Worm (Caenorhabditis elegans) whole organism, late embryonic: ENCODE data around the gene F52E1.9.
A peak's percentile ranks its signal among the peaks of the same experiment; 100 is the strongest.

Experiments
- C08G9.2 ChIP-seq: sonication (generic microtip); optimal IDR thresholded peaks from 2 replicates; lab custom pipeline; 2016; ENCODE audit warnings: mild to moderate bottlenecking, missing genetic modification characterization, moderate library complexity, missing compliant biosample characterization
- C38D4.7 ChIP-seq: fragments of 200-800 bp; sonication (Bioruptor generic); optimal IDR thresholded peaks from 2 replicates; lab custom pipeline; 2018; ENCODE audit warnings: mild to moderate bottlenecking, missing genetic modification characterization, moderate library complexity, missing compliant biosample characterization
- K02D7.2 ChIP-seq: sonication (generic microtip); optimal IDR thresholded peaks from 2 replicates; lab custom pipeline; 2017; ENCODE audit warnings: mild to moderate bottlenecking, missing genetic modification characterization, missing compliant biosample characterization
- K09A11.1 ChIP-seq: sonication (generic microtip); optimal IDR thresholded peaks from 2 replicates; lab custom pipeline; 2017; ENCODE audit warnings: antibody characterized with exemption, mild to moderate bottlenecking, missing genetic modification characterization, missing compliant biosample characterization; ENCODE audit not compliant: insufficient read depth
- T23F11.4 ChIP-seq: fragments of 200-800 bp; sonication (Bioruptor generic); optimal IDR thresholded peaks from 2 replicates; lab custom pipeline; 2018; ENCODE audit warnings: mild to moderate bottlenecking, missing genetic modification characterization, missing compliant biosample characterization
- Y22D7AL.16 ChIP-seq: sonication (generic microtip); optimal IDR thresholded peaks from 2 replicates; lab custom pipeline; 2016; ENCODE audit warnings: missing genetic modification characterization, missing compliant biosample characterization
- ama-1 ChIP-seq: fragments of 150-350 bp; optimal IDR thresholded peaks from 2 replicates; lab custom pipeline; 2014
- ceh-14 ChIP-seq: sonication (generic microtip); optimal IDR thresholded peaks from 2 replicates; lab custom pipeline; 2016; ENCODE audit warnings: missing genotype, missing genetic modification characterization, missing compliant biosample characterization
- ceh-2 ChIP-seq: sonication (generic microtip); optimal IDR thresholded peaks from 2 replicates; lab custom pipeline; 2016; ENCODE audit warnings: missing genotype, missing genetic modification characterization, missing compliant biosample characterization
- ceh-22 ChIP-seq: sonication (generic microtip); optimal IDR thresholded peaks from 2 replicates; lab custom pipeline; 2017; ENCODE audit warnings: missing biosample characterization, missing genetic modification characterization
- ceh-24 ChIP-seq: sonication (generic microtip); optimal IDR thresholded peaks from 2 replicates; lab custom pipeline; 2016; ENCODE audit warnings: mild to moderate bottlenecking, missing genetic modification characterization, missing compliant biosample characterization
- ceh-31 ChIP-seq: sonication (generic microtip); optimal IDR thresholded peaks from 2 replicates; lab custom pipeline; 2016; ENCODE audit warnings: missing genetic modification characterization, missing compliant biosample characterization
- ceh-45 ChIP-seq: fragments of 200-800 bp; sonication (Bioruptor generic); IDR thresholded peaks from 2 replicates; pipeline ENCODE4 v1.3.6; 2022; ENCODE audit warnings: missing genetic modification reagents, missing genetic modification characterization, missing compliant biosample characterization
- ceh-9 ChIP-seq: sonication (generic microtip); optimal IDR thresholded peaks from 2 replicates; lab custom pipeline; 2016; ENCODE audit warnings: mild to moderate bottlenecking, missing genetic modification characterization, inconsistent platforms, missing compliant biosample characterization
- dve-1 ChIP-seq: sonication (generic microtip); optimal IDR thresholded peaks from 2 replicates; lab custom pipeline; 2017; ENCODE audit warnings: antibody characterized with exemption, mild to moderate bottlenecking, missing genetic modification characterization, missing compliant biosample characterization
- elt-2 ChIP-seq: sonication (generic microtip); optimal IDR thresholded peaks from 2 replicates; lab custom pipeline; 2016; ENCODE audit warnings: missing genetic modification reagents, missing genetic modification characterization, missing compliant biosample characterization
- elt-4 ChIP-seq: sonication (generic microtip); optimal IDR thresholded peaks from 2 replicates; lab custom pipeline; 2016; ENCODE audit warnings: missing genetic modification characterization, missing compliant biosample characterization
- ets-4 ChIP-seq: sonication (generic microtip); optimal IDR thresholded peaks from 2 replicates; lab custom pipeline; 2016; ENCODE audit warnings: missing genetic modification characterization, missing compliant biosample characterization
- fkh-10 ChIP-seq: fragments of 150-350 bp; optimal IDR thresholded peaks from 2 replicates; lab custom pipeline; 2014; ENCODE audit warnings: missing biosample characterization, missing genetic modification reagents, missing genetic modification characterization
- gmeb-2 ChIP-seq: sonication (generic microtip); optimal IDR thresholded peaks from 2 replicates; lab custom pipeline; 2016; ENCODE audit warnings: missing genetic modification characterization, inconsistent platforms, missing compliant biosample characterization
- hlh-13 ChIP-seq: fragments of 200-800 bp; sonication (Bioruptor generic); optimal IDR thresholded peaks from 2 replicates; lab custom pipeline; 2018; ENCODE audit warnings: mild to moderate bottlenecking, missing genetic modification characterization, missing compliant biosample characterization
- hlh-15 ChIP-seq: sonication (generic microtip); optimal IDR thresholded peaks from 2 replicates; lab custom pipeline; 2016; ENCODE audit warnings: missing genetic modification characterization, missing compliant biosample characterization
- hlh-30 ChIP-seq: sonication (generic microtip); optimal IDR thresholded peaks from 2 replicates; lab custom pipeline; 2017; ENCODE audit warnings: antibody characterized with exemption, missing genetic modification characterization, missing compliant biosample characterization; ENCODE audit not compliant: insufficient read depth
- hlh-6 ChIP-seq: sonication (generic microtip); optimal IDR thresholded peaks from 2 replicates; lab custom pipeline; 2016; ENCODE audit warnings: missing genotype, missing genetic modification characterization, missing compliant biosample characterization
- lim-6 ChIP-seq: sonication (generic microtip); optimal IDR thresholded peaks from 2 replicates; lab custom pipeline; 2016; ENCODE audit warnings: missing genetic modification characterization, missing compliant biosample characterization
- lin-11 ChIP-seq: fragments of 200-800 bp; sonication (Bioruptor generic); optimal IDR thresholded peaks from 2 replicates; lab custom pipeline; 2018; ENCODE audit warnings: mild to moderate bottlenecking, missing genetic modification characterization, missing compliant biosample characterization
- mec-3 ChIP-seq: sonication (generic microtip); optimal IDR thresholded peaks from 2 replicates; lab custom pipeline; 2016; ENCODE audit warnings: borderline replicate concordance, missing genetic modification characterization, missing compliant biosample characterization
- nhr-11 ChIP-seq: fragments of 150-350 bp; optimal IDR thresholded peaks from 2 replicates; lab custom pipeline; 2014; ENCODE audit warnings: missing biosample characterization, missing genetic modification characterization
- npax-4 ChIP-seq: sonication (generic microtip); optimal IDR thresholded peaks from 2 replicates; lab custom pipeline; 2016; ENCODE audit warnings: missing genetic modification characterization, missing compliant biosample characterization
- pag-3 ChIP-seq: sonication (generic microtip); optimal IDR thresholded peaks from 2 replicates; lab custom pipeline; 2016; ENCODE audit warnings: missing compliant biosample characterization, missing genetic modification characterization, borderline replicate concordance
- pat-9 ChIP-seq: fragments of 200-800 bp; sonication (Bioruptor generic); optimal IDR thresholded peaks from 2 replicates; lab custom pipeline; 2018; ENCODE audit warnings: mild to moderate bottlenecking, missing genetic modification characterization, moderate library complexity, missing compliant biosample characterization
- pax-1 ChIP-seq: fragments of 150-350 bp; optimal IDR thresholded peaks from 2 replicates; lab custom pipeline; 2014; ENCODE audit warnings: missing biosample characterization, missing genetic modification characterization
- pha-2 ChIP-seq: sonication (generic microtip); optimal IDR thresholded peaks from 2 replicates; lab custom pipeline; 2017; ENCODE audit warnings: mild to moderate bottlenecking, missing genetic modification characterization, missing compliant biosample characterization
- pha-4 ChIP-seq: fragments of 150-350 bp; optimal IDR thresholded peaks from 2 replicates; lab custom pipeline; 2018; ENCODE audit warnings: missing biosample characterization, missing genetic modification reagents, missing genetic modification characterization
- pqm-1 ChIP-seq: sonication (generic microtip); optimal IDR thresholded peaks from 2 replicates; lab custom pipeline; 2016; ENCODE audit warnings: missing genetic modification characterization, missing compliant biosample characterization
- ref-2 ChIP-seq: sonication (generic microtip); optimal IDR thresholded peaks from 2 replicates; lab custom pipeline; 2016; ENCODE audit warnings: missing genetic modification characterization, missing compliant biosample characterization
- sox-2 ChIP-seq: fragments of 200-800 bp; sonication (Bioruptor generic); IDR thresholded peaks from 2 replicates; pipeline ENCODE4 v1.3.6; 2022; ENCODE audit warnings: missing genetic modification reagents, missing genetic modification characterization, missing compliant biosample characterization
- syd-9 ChIP-seq: sonication (generic microtip); optimal IDR thresholded peaks from 2 replicates; lab custom pipeline; 2016; ENCODE audit warnings: mild to moderate bottlenecking, missing genetic modification characterization, moderate library complexity, missing compliant biosample characterization
- tbx-2 ChIP-seq: sonication (generic microtip); optimal IDR thresholded peaks from 2 replicates; lab custom pipeline; 2016; ENCODE audit warnings: missing genetic modification characterization, missing compliant biosample characterization
- unc-55 ChIP-seq: sonication (generic microtip); optimal IDR thresholded peaks from 2 replicates; lab custom pipeline; 2017; ENCODE audit warnings: missing biosample characterization, missing genetic modification reagents, missing genetic modification characterization
- unc-86 ChIP-seq: sonication (generic microtip); optimal IDR thresholded peaks from 2 replicates; lab custom pipeline; 2016; ENCODE audit warnings: missing genetic modification characterization, missing compliant biosample characterization
- ztf-16 ChIP-seq: sonication (generic microtip); optimal IDR thresholded peaks from 2 replicates; lab custom pipeline; 2017; ENCODE audit warnings: missing genetic modification characterization, missing compliant biosample characterization

F52E1.9 gene

ce11 chrV:8404339-8404738, 1.9 kb upstream of the F52E1.9 start:
- TF ChIP-seq Y22D7AL.16 (tag; lab: Kevin White, UChicago) (no peak), ets-4 (tag; lab: Kevin White, UChicago) (no peak), pha-2 (no peak), tbx-2 (no peak), ref-2 (tag; lab: Kevin White, UChicago) (no peak), C38D4.7 (GFP tag; lab: Kevin White, UChicago) (no peak), ceh-9 (no peak), sox-2 (no peak), K02D7.2 (no peak)
- TF ChIP-seq, all 69 proteins: peak for 0

- TF ChIP-seq elt-2 (tag; lab: Kevin White, UChicago) (peak; percentile 7), lim-6 (tag; lab: Kevin White, UChicago) (no peak), nhr-11 (tag; lab: Kevin White, UChicago) (no peak)
These were observed 1.4 kb upstream of the F52E1.9 start for ce11 chrV:8403916-8404315.

- TF ChIP-seq pat-9 (no peak), pqm-1 (tag; lab: Kevin White, UChicago) (no peak), C38D4.7 (GFP tag; lab: Kevin White, UChicago) (no peak), ama-1 (lab: Kevin White, UChicago) (no peak), ceh-2 (tag; lab: Kevin White, UChicago) (no peak), lin-11 (tag; lab: Kevin White, UChicago) (no peak), pax-1 (no peak), K09A11.1 (no peak), dve-1 (no peak), unc-55 (no peak), ets-4 (tag; lab: Kevin White, UChicago) (no peak), hlh-6 (tag; lab: Kevin White, UChicago) (no peak), ztf-16 (tag; lab: Kevin White, UChicago) (no peak), npax-4 (tag; lab: Kevin White, UChicago) (no peak), elt-4 (no peak), ceh-31 (tag; lab: Kevin White, UChicago) (no peak), hlh-13 (GFP tag; lab: Kevin White, UChicago) (no peak), unc-86 (tag; lab: Kevin White, UChicago) (no peak)
These were observed 683 bp upstream of the F52E1.9 start for ce11 chrV:8403152-8403551.

- no peak for TF ChIP-seq ets-4 (tag; lab: Kevin White, UChicago)
- TF ChIP-seq T23F11.4 (GFP tag; lab: Kevin White, UChicago), result no peak
- TF ChIP-seq Y22D7AL.16 (tag; lab: Kevin White, UChicago), result no peak
These were observed 1.2 kb downstream of the F52E1.9 start for ce11 chrV:8401267-8401666.

- TF ChIP-seq ceh-22, result no peak
- no peak for TF ChIP-seq syd-9 (tag; lab: Kevin White, UChicago)
- no peak for TF ChIP-seq K09A11.1
- TF ChIP-seq hlh-6 (tag; lab: Kevin White, UChicago), result no peak
- TF ChIP-seq elt-2 (tag; lab: Kevin White, UChicago), result no peak
- no peak for TF ChIP-seq ceh-45 (GFP tag; lab: Robert Waterston, UW)
- no peak for TF ChIP-seq mec-3 (tag; lab: Kevin White, UChicago)
- no peak for TF ChIP-seq C08G9.2
- TF ChIP-seq ceh-14, result no peak
- TF ChIP-seq ceh-2 (tag; lab: Kevin White, UChicago), result no peak
- no peak for TF ChIP-seq pha-4 (tag; lab: Kevin White, UChicago)
- no peak for TF ChIP-seq pag-3 (tag; lab: Kevin White, UChicago)
- no peak for TF ChIP-seq fkh-10
- TF ChIP-seq ztf-16 (tag; lab: Kevin White, UChicago), result no peak
- TF ChIP-seq hlh-30 (tag; lab: Kevin White, UChicago), result no peak
- no peak for TF ChIP-seq ceh-24 (tag; lab: Kevin White, UChicago)
- no peak for TF ChIP-seq hlh-15
- no peak for TF ChIP-seq gmeb-2 (tag; lab: Kevin White, UChicago)
- TF ChIP-seq pqm-1 (tag; lab: Kevin White, UChicago), result no peak
These were observed 1.7 kb downstream of the F52E1.9 start for ce11 chrV:8400808-8401207.
